ENCODE assay signal across 1 fruit fly cellular context in genomic region chr3R:31220456-31221336, dm6.
A peak's percentile ranks its signal among the peaks of the same experiment; 100 is the strongest.
TF ChIP-seq lines count a peak whose summit lies in the region.

TSS of gene CG12054 (plus strand) at chr3R:31220702.

TF ChIP-seq in whole organism, embryonic, 481 proteins besides CTCF, POLR2A, EP300 and RAD21 (continued from another document and continues in another):
- TF ChIP-seq ap (GFP tag; IDR thresholded peaks at IDR 0.05; lab: Robert Waterston, UW), result no peak
- TF ChIP-seq Aef1 (GFP tag; IDR thresholded peaks at IDR 0.05; lab: Robert Waterston, UW), result no peak
- TF ChIP-seq CG3995 (GFP tag; optimal IDR thresholded peaks at IDR 0.05; lab: Kevin White, UChicago), result no peak
- peak; percentile 45 for TF ChIP-seq fu2 (GFP tag; optimal IDR thresholded peaks at IDR 0.05; lab: Kevin White, UChicago)
- TF ChIP-seq Chrac-16 (GFP tag; optimal IDR thresholded peaks at IDR 0.05; lab: Kevin White, UChicago), result no peak
- TF ChIP-seq CG2116 (GFP tag; optimal IDR thresholded peaks at IDR 0.05; lab: Kevin White, UChicago), result peak; percentile 20
- peak; percentile 96 for TF ChIP-seq CG7928 (GFP tag; optimal IDR thresholded peaks at IDR 0.05; lab: Kevin White, UChicago)
- peak; percentile 71 for TF ChIP-seq Lhr (GFP tag; optimal IDR thresholded peaks at IDR 0.05; lab: Kevin White, UChicago)
- peak; percentile 47 for TF ChIP-seq CG4617 (GFP tag; optimal IDR thresholded peaks at IDR 0.05; lab: Kevin White, UChicago; ENCODE audit: borderline replicate concordance)
- no peak for TF ChIP-seq zf30C (GFP tag; optimal IDR thresholded peaks at IDR 0.05; lab: Kevin White, UChicago)
- TF ChIP-seq HLH3B (GFP tag; IDR thresholded peaks at IDR 0.05; lab: Robert Waterston, UW), result no peak
- TF ChIP-seq tna (GFP tag; IDR thresholded peaks at IDR 0.05; lab: Robert Waterston, UW; ENCODE audit: partially characterized antibody), result no peak
- TF ChIP-seq Lim3 (GFP tag; IDR thresholded peaks at IDR 0.05; lab: Robert Waterston, UW), result no peak
- no peak for TF ChIP-seq Tbp (GFP tag; optimal IDR thresholded peaks at IDR 0.05; lab: Kevin White, UChicago)
- TF ChIP-seq CG17612 (GFP tag; IDR thresholded peaks at IDR 0.05; lab: Robert Waterston, UW), result no peak
- TF ChIP-seq CG10979 (tag; optimal IDR thresholded peaks at IDR 0.05; lab: Kevin White, UChicago), result no peak
- TF ChIP-seq sr (GFP tag; IDR thresholded peaks at IDR 0.05; lab: Robert Waterston, UW), result no peak
- peak; percentile 3; the same call in 1 of the 4 replicates for TF ChIP-seq Gug (GFP tag; IDR thresholded peaks at IDR 0.05; lab: Robert Waterston, UW)
- no peak for TF ChIP-seq gsb (GFP tag; IDR thresholded peaks at IDR 0.05; lab: Robert Waterston, UW)
- no peak for TF ChIP-seq dan (GFP tag; IDR thresholded peaks at IDR 0.05; lab: Robert Waterston, UW)
- no peak for TF ChIP-seq CG8388 (GFP tag; optimal IDR thresholded peaks at IDR 0.05; lab: Kevin White, UChicago)
- no peak for TF ChIP-seq cad (GFP tag; optimal IDR thresholded peaks at IDR 0.05; lab: Kevin White, UChicago)
- TF ChIP-seq so (GFP tag; IDR thresholded peaks at IDR 0.05; lab: Robert Waterston, UW), result no peak
- no peak for TF ChIP-seq CG9215 (GFP tag; IDR thresholded peaks at IDR 0.05; lab: Robert Waterston, UW)
- TF ChIP-seq CG10431 (GFP tag; optimal IDR thresholded peaks at IDR 0.05; lab: Kevin White, UChicago), result no peak
- TF ChIP-seq Nf-YA (GFP tag; IDR thresholded peaks at IDR 0.05; lab: Robert Waterston, UW), result no peak
- TF ChIP-seq CG4424 (GFP tag; optimal IDR thresholded peaks at IDR 0.05; lab: Kevin White, UChicago), result no peak
- no peak for TF ChIP-seq gcm (GFP tag; optimal IDR thresholded peaks at IDR 0.05; lab: Kevin White, UChicago)
- peak; percentile 16 for TF ChIP-seq CG9609 (GFP tag; optimal IDR thresholded peaks at IDR 0.05; lab: Kevin White, UChicago)
- peak; percentile 9 for TF ChIP-seq CG17186 (GFP tag; optimal IDR thresholded peaks at IDR 0.05; lab: Kevin White, UChicago)
- no peak for TF ChIP-seq Hr78 (GFP tag; optimal IDR thresholded peaks at IDR 0.05; lab: Kevin White, UChicago)
- peak; percentile 10 for TF ChIP-seq Xbp1 (GFP tag; optimal IDR thresholded peaks at IDR 0.05; lab: Kevin White, UChicago)
- peak; percentile 16 for TF ChIP-seq CG13624 (GFP tag; optimal IDR thresholded peaks at IDR 0.05; lab: Kevin White, UChicago)
- TF ChIP-seq CG9727 (GFP tag; optimal IDR thresholded peaks at IDR 0.05; lab: Kevin White, UChicago), result peak; percentile 38
- TF ChIP-seq grn (GFP tag; optimal IDR thresholded peaks at IDR 0.05; lab: Kevin White, UChicago), result no peak
- TF ChIP-seq CG13287 (GFP tag; IDR thresholded peaks at IDR 0.05; lab: Robert Waterston, UW; ENCODE audit: partially characterized antibody), result no peak
- TF ChIP-seq CG32767 (GFP tag; IDR thresholded peaks at IDR 0.05; lab: Robert Waterston, UW), result no peak
- no peak for TF ChIP-seq fd3F (GFP tag; optimal IDR thresholded peaks at IDR 0.05; lab: Kevin White, UChicago)
- TF ChIP-seq Ssrp (tag; optimal IDR thresholded peaks at IDR 0.05; lab: Kevin White, UChicago), result no peak
- TF ChIP-seq CG12219 (GFP tag; optimal IDR thresholded peaks at IDR 0.05; lab: Kevin White, UChicago), result no peak
- no peak for TF ChIP-seq CG1832 (GFP tag; optimal IDR thresholded peaks at IDR 0.05; lab: Kevin White, UChicago)
- no peak for TF ChIP-seq CG43689 (GFP tag; IDR thresholded peaks at IDR 0.05; lab: Robert Waterston, UW)
- TF ChIP-seq fd102C (GFP tag; optimal IDR thresholded peaks at IDR 0.05; lab: Kevin White, UChicago), result no peak
- peak; percentile 54 for TF ChIP-seq pita (GFP tag; optimal IDR thresholded peaks at IDR 0.05; lab: Kevin White, UChicago)
- TF ChIP-seq Camta (GFP tag; optimal IDR thresholded peaks at IDR 0.05; lab: Kevin White, UChicago), result no peak
- TF ChIP-seq CG11247 (GFP tag; IDR thresholded peaks at IDR 0.05; lab: Robert Waterston, UW), result no peak
- TF ChIP-seq Kr (GFP tag; optimal IDR thresholded peaks at IDR 0.05; lab: Kevin White, UChicago), result no peak
- no peak for TF ChIP-seq sqz (GFP tag; optimal IDR thresholded peaks at IDR 0.05; lab: Kevin White, UChicago)
- no peak for TF ChIP-seq CG10565 (GFP tag; optimal IDR thresholded peaks at IDR 0.05; lab: Kevin White, UChicago)
- no peak for TF ChIP-seq Atf3 (GFP tag; optimal IDR thresholded peaks at IDR 0.05; lab: Kevin White, UChicago)
- no peak for TF ChIP-seq D19A (tag; optimal IDR thresholded peaks at IDR 0.05; lab: Kevin White, UChicago)
- TF ChIP-seq Doc2 (GFP tag; IDR thresholded peaks at IDR 0.05; lab: Robert Waterston, UW), result no peak
- TF ChIP-seq corto (GFP tag; optimal IDR thresholded peaks at IDR 0.05; lab: Kevin White, UChicago), result no peak
- no peak for TF ChIP-seq CG14860 (GFP tag; IDR thresholded peaks at IDR 0.05; lab: Robert Waterston, UW; ENCODE audit: partially characterized antibody)
- no peak for TF ChIP-seq vnd (GFP tag; IDR thresholded peaks at IDR 0.05; lab: Robert Waterston, UW; ENCODE audit: partially characterized antibody)
- TF ChIP-seq lab (GFP tag; optimal IDR thresholded peaks at IDR 0.05; lab: Kevin White, UChicago), result no peak
- no peak for TF ChIP-seq wor (GFP tag; IDR thresholded peaks at IDR 0.05; lab: Robert Waterston, UW)
- no peak for TF ChIP-seq her (GFP tag; optimal IDR thresholded peaks at IDR 0.05; lab: Kevin White, UChicago)
- no peak for TF ChIP-seq ci (GFP tag; IDR thresholded peaks at IDR 0.05; lab: Robert Waterston, UW)
- peak; percentile 12 for TF ChIP-seq Dek (tag; optimal IDR thresholded peaks at IDR 0.05; lab: Kevin White, UChicago)
- peak; percentile 63 for TF ChIP-seq CG1603 (tag; optimal IDR thresholded peaks at IDR 0.05; lab: Kevin White, UChicago)
- no peak for TF ChIP-seq CG13775 (GFP tag; optimal IDR thresholded peaks at IDR 0.05; lab: Kevin White, UChicago)
- no peak for TF ChIP-seq CG16779 (GFP tag; IDR thresholded peaks at IDR 0.05; lab: Robert Waterston, UW)
- TF ChIP-seq chinmo (GFP tag; IDR thresholded peaks at IDR 0.05; lab: Robert Waterston, UW; ENCODE audit: partially characterized antibody), result no peak
- no peak for TF ChIP-seq CG2889 (GFP tag; IDR thresholded peaks at IDR 0.05; lab: Robert Waterston, UW)
- TF ChIP-seq crc (GFP tag; optimal IDR thresholded peaks at IDR 0.05; lab: Kevin White, UChicago), result no peak
- no peak for TF ChIP-seq gro (GFP tag; optimal IDR thresholded peaks at IDR 0.05; lab: Kevin White, UChicago)
- peak; percentile 1 for TF ChIP-seq Dp (GFP tag; optimal IDR thresholded peaks at IDR 0.05; lab: Kevin White, UChicago)
- TF ChIP-seq caup (GFP tag; optimal IDR thresholded peaks at IDR 0.05; lab: Kevin White, UChicago; ENCODE audit: severe bottlenecking), result no peak
- no peak for TF ChIP-seq danr (GFP tag; IDR thresholded peaks at IDR 0.05; lab: Robert Waterston, UW)
- peak; percentile 47 for TF ChIP-seq HmgZ (tag; optimal IDR thresholded peaks at IDR 0.05; lab: Kevin White, UChicago)
- no peak for TF ChIP-seq Dip2 (GFP tag; IDR thresholded peaks at IDR 0.05; lab: Robert Waterston, UW)
- no peak for TF ChIP-seq Scr (GFP tag; IDR thresholded peaks at IDR 0.05; lab: Robert Waterston, UW; ENCODE audit: partially characterized antibody)
- no peak for TF ChIP-seq bsh (GFP tag; optimal IDR thresholded peaks at IDR 0.05; lab: Kevin White, UChicago)
- no peak for TF ChIP-seq CG14050 (GFP tag; IDR thresholded peaks at IDR 0.05; lab: Robert Waterston, UW)
- TF ChIP-seq NC2β (GFP tag; optimal IDR thresholded peaks at IDR 0.05; lab: Kevin White, UChicago), result no peak
- TF ChIP-seq CG12942 (GFP tag; optimal IDR thresholded peaks at IDR 0.05; lab: Kevin White, UChicago), result no peak
- peak; percentile 91 for TF ChIP-seq pzg (GFP tag; optimal IDR thresholded peaks at IDR 0.05; lab: Kevin White, UChicago)
- peak; percentile 48 for TF ChIP-seq CG12155 (GFP tag; optimal IDR thresholded peaks at IDR 0.05; lab: Kevin White, UChicago)
- peak; percentile 0 for TF ChIP-seq Deaf1 (tag; optimal IDR thresholded peaks at IDR 0.05; lab: Kevin White, UChicago)
- peak; percentile 73 for TF ChIP-seq Sin3A (optimal IDR thresholded peaks at IDR 0.05; lab: Kevin White, UChicago)
- no peak for TF ChIP-seq ham (GFP tag; IDR thresholded peaks at IDR 0.05; lab: Robert Waterston, UW)
- no peak for TF ChIP-seq lmd (GFP tag; IDR thresholded peaks at IDR 0.05; lab: Robert Waterston, UW)
- TF ChIP-seq maf-S (GFP tag; optimal IDR thresholded peaks at IDR 0.05; lab: Kevin White, UChicago), result no peak
- TF ChIP-seq CG12659 (GFP tag; optimal IDR thresholded peaks at IDR 0.05; lab: Kevin White, UChicago), result peak; percentile 32
- peak; percentile 100 for TF ChIP-seq MESR4 (GFP tag; optimal IDR thresholded peaks at IDR 0.05; lab: Kevin White, UChicago)
- TF ChIP-seq CG2712 (tag; optimal IDR thresholded peaks at IDR 0.05; lab: Kevin White, UChicago), result peak; percentile 1
- no peak for TF ChIP-seq chn (GFP tag; optimal IDR thresholded peaks at IDR 0.05; lab: Kevin White, UChicago)
- peak; percentile 97 for TF ChIP-seq cg (GFP tag; optimal IDR thresholded peaks at IDR 0.05; lab: Kevin White, UChicago)
- TF ChIP-seq CG4404 (GFP tag; IDR thresholded peaks at IDR 0.05; lab: Robert Waterston, UW), result no peak
- peak; percentile 14 for TF ChIP-seq CG1792 (GFP tag; optimal IDR thresholded peaks at IDR 0.05; lab: Kevin White, UChicago)
- no peak for TF ChIP-seq Atf-2 (GFP tag; optimal IDR thresholded peaks at IDR 0.05; lab: Kevin White, UChicago)
- no peak for TF ChIP-seq cas (GFP tag; IDR thresholded peaks at IDR 0.05; lab: Robert Waterston, UW)
- no peak for TF ChIP-seq sug (tag; optimal IDR thresholded peaks at IDR 0.05; lab: Kevin White, UChicago)
- TF ChIP-seq CG16813 (GFP tag; IDR thresholded peaks at IDR 0.05; lab: Robert Waterston, UW; ENCODE audit: partially characterized antibody), result no peak
- TF ChIP-seq CG4282 (GFP tag; optimal IDR thresholded peaks at IDR 0.05; lab: Kevin White, UChicago), result no peak
- TF ChIP-seq CG34376 (GFP tag; optimal IDR thresholded peaks at IDR 0.05; lab: Kevin White, UChicago), result no peak
- no peak for TF ChIP-seq Dad (GFP tag; optimal IDR thresholded peaks at IDR 0.05; lab: Kevin White, UChicago)
- no peak for TF ChIP-seq Dbx (GFP tag; IDR thresholded peaks at IDR 0.05; lab: Robert Waterston, UW)
- no peak for TF ChIP-seq NC2α (GFP tag; optimal IDR thresholded peaks at IDR 0.05; lab: Kevin White, UChicago)
- TF ChIP-seq Dip3 (GFP tag; optimal IDR thresholded peaks at IDR 0.05; lab: Kevin White, UChicago), result no peak
- TF ChIP-seq vvl (GFP tag; IDR thresholded peaks at IDR 0.05; lab: Robert Waterston, UW), result no peak
- no peak for TF ChIP-seq Jarid2 (GFP tag; optimal IDR thresholded peaks at IDR 0.05; lab: Kevin White, UChicago)
- no peak for TF ChIP-seq CG5245 (GFP tag; optimal IDR thresholded peaks at IDR 0.05; lab: Kevin White, UChicago)
- TF ChIP-seq Fer1 (GFP tag; optimal IDR thresholded peaks at IDR 0.05; lab: Kevin White, UChicago), result no peak
- TF ChIP-seq Hsf (GFP tag; optimal IDR thresholded peaks at IDR 0.05; lab: Kevin White, UChicago), result no peak
- no peak for TF ChIP-seq crp (GFP tag; optimal IDR thresholded peaks at IDR 0.05; lab: Kevin White, UChicago)
- TF ChIP-seq gcm2 (GFP tag; optimal IDR thresholded peaks at IDR 0.05; lab: Kevin White, UChicago), result no peak
- TF ChIP-seq otp (GFP tag; IDR thresholded peaks at IDR 0.05; lab: Robert Waterston, UW), result no peak
- no peak for TF ChIP-seq exex (tag; optimal IDR thresholded peaks at IDR 0.05; lab: Kevin White, UChicago)
- peak; percentile 34 for TF ChIP-seq abd-A (tag; optimal IDR thresholded peaks at IDR 0.05; lab: Kevin White, UChicago)
- TF ChIP-seq CG7786 (GFP tag; optimal IDR thresholded peaks at IDR 0.05; lab: Kevin White, UChicago), result no peak
- TF ChIP-seq ewg (GFP tag; optimal IDR thresholded peaks at IDR 0.05; lab: Kevin White, UChicago), result peak; percentile 71
- TF ChIP-seq E2f2 (GFP tag; IDR thresholded peaks at IDR 0.05; lab: Robert Waterston, UW), result no peak
- no peak for TF ChIP-seq CG5953 (GFP tag; IDR thresholded peaks at IDR 0.05; lab: Robert Waterston, UW)
- TF ChIP-seq CG4730 (GFP tag; IDR thresholded peaks at IDR 0.05; lab: Robert Waterston, UW), result no peak
- TF ChIP-seq B-H2 (GFP tag; optimal IDR thresholded peaks at IDR 0.05; lab: Kevin White, UChicago), result peak; percentile 37
- peak; percentile 20 for TF ChIP-seq lbe (GFP tag; optimal IDR thresholded peaks at IDR 0.05; lab: Kevin White, UChicago)
- no peak for TF ChIP-seq CG11456 (GFP tag; IDR thresholded peaks at IDR 0.05; lab: Robert Waterston, UW)
- peak; percentile 2 for TF ChIP-seq CG18599 (GFP tag; optimal IDR thresholded peaks at IDR 0.05; lab: Kevin White, UChicago)
- TF ChIP-seq H15 (GFP tag; IDR thresholded peaks at IDR 0.05; lab: Robert Waterston, UW), result no peak
- no peak for TF ChIP-seq HLH54F (GFP tag; optimal IDR thresholded peaks at IDR 0.05; lab: Kevin White, UChicago)
- TF ChIP-seq knrl (GFP tag; IDR thresholded peaks at IDR 0.05; lab: Robert Waterston, UW; ENCODE audit: partially characterized antibody), result no peak
- no peak for TF ChIP-seq Vsx1 (GFP tag; optimal IDR thresholded peaks at IDR 0.05; lab: Kevin White, UChicago)
- no peak for TF ChIP-seq Doc3 (GFP tag; IDR thresholded peaks at IDR 0.05; lab: Robert Waterston, UW; ENCODE audit: partially characterized antibody)
- TF ChIP-seq CG7963 (GFP tag; IDR thresholded peaks at IDR 0.05; lab: Robert Waterston, UW; ENCODE audit: partially characterized antibody), result no peak
- no peak for TF ChIP-seq usp (GFP tag; optimal IDR thresholded peaks at IDR 0.05; lab: Kevin White, UChicago)
- TF ChIP-seq CG10366 (GFP tag; IDR thresholded peaks at IDR 0.05; lab: Robert Waterston, UW), result no peak
- TF ChIP-seq nerfin-1 (tag; optimal IDR thresholded peaks at IDR 0.05; lab: Kevin White, UChicago), result peak; percentile 56
- TF ChIP-seq Med (GFP tag; lab: Kevin White, UChicago), result peak; percentile 79
- TF ChIP-seq HLHmδ (GFP tag; optimal IDR thresholded peaks at IDR 0.05; lab: Kevin White, UChicago), result no peak
- TF ChIP-seq gsb-n (tag; optimal IDR thresholded peaks at IDR 0.05; lab: Kevin White, UChicago), result peak; percentile 0
- TF ChIP-seq YL-1 (GFP tag; optimal IDR thresholded peaks at IDR 0.05; lab: Kevin White, UChicago), result peak; percentile 99
- no peak for TF ChIP-seq Neu2 (GFP tag; optimal IDR thresholded peaks at IDR 0.05; lab: Kevin White, UChicago; ENCODE audit: borderline replicate concordance)
- no peak for TF ChIP-seq CG11398 (GFP tag; optimal IDR thresholded peaks at IDR 0.05; lab: Kevin White, UChicago)
- TF ChIP-seq ro (GFP tag; IDR thresholded peaks at IDR 0.05; lab: Robert Waterston, UW), result no peak
- TF ChIP-seq Sox100B (GFP tag; optimal IDR thresholded peaks at IDR 0.05; lab: Kevin White, UChicago), result no peak
- no peak for TF ChIP-seq CG31388 (GFP tag; optimal IDR thresholded peaks at IDR 0.05; lab: Kevin White, UChicago)
- no peak for TF ChIP-seq gt (GFP tag; IDR thresholded peaks at IDR 0.05; lab: Robert Waterston, UW)
